Fruit fly (Drosophila melanogaster) whole organism, wandering third instar larva: ENCODE results near the gene sty.

Experiments used
- Abd-B ChIP-seq: fragments of >200 bp; optimal IDR thresholded peaks from 2 replicates; lab custom pipeline; 2017; ENCODE audit warnings: missing biosample characterization, missing genetic modification characterization
- CG32264 ChIP-seq: fragments of 200-800 bp; sonication (Bioruptor generic); optimal IDR thresholded peaks from 2 replicates; lab custom pipeline; 2016; ENCODE audit warnings: missing biosample characterization, missing genetic modification characterization
- CG9705 ChIP-seq: fragments of 200-800 bp; sonication (Bioruptor generic); optimal IDR thresholded peaks from 2 replicates; lab custom pipeline; 2018; ENCODE audit warnings: missing biosample characterization, mild to moderate bottlenecking, missing genetic modification characterization
- CrebA ChIP-seq: fragments of 200-800 bp; sonication (Bioruptor generic); optimal IDR thresholded peaks from 2 replicates; lab custom pipeline; 2016; ENCODE audit warnings: missing biosample characterization, mild to moderate bottlenecking, missing genetic modification characterization, borderline replicate concordance
- Dfd ChIP-seq: fragments of >200 bp; optimal IDR thresholded peaks from 2 replicates; lab custom pipeline; 2017; ENCODE audit warnings: missing biosample characterization, missing genetic modification characterization
- Dif ChIP-seq: fragments of 200-275, 200-300 bp; sonication (Bioruptor generic); optimal IDR thresholded peaks from 2 replicates; lab custom pipeline; 2018; ENCODE audit warnings: missing biosample characterization, missing genetic modification characterization; ENCODE audit not compliant: partially characterized antibody
- GATAd ChIP-seq: sonication (Bioruptor generic); optimal IDR thresholded peaks from 2 replicates; lab custom pipeline; 2016; ENCODE audit warnings: missing biosample characterization, missing genetic modification characterization
- HLH106 ChIP-seq: fragments of 200-800 bp; optimal IDR thresholded peaks from 3 replicates; lab custom pipeline; 2019; ENCODE audit warnings: missing biosample characterization, mild to moderate bottlenecking, missing genetic modification characterization, moderate library complexity
- Hnf4 ChIP-seq: fragments of 200-800 bp; sonication (Bioruptor generic); optimal IDR thresholded peaks from 2 replicates; lab custom pipeline; 2016; ENCODE audit warnings: missing biosample characterization, mild to moderate bottlenecking, missing genetic modification characterization
- Hr78 ChIP-seq: fragments of >200 bp; optimal IDR thresholded peaks from 2 replicates; lab custom pipeline; 2017; ENCODE audit warnings: missing biosample characterization, missing genetic modification characterization
- Hr83 ChIP-seq: fragments of 200-300 bp; sonication (Bioruptor generic); optimal IDR thresholded peaks from 2 replicates; lab custom pipeline; 2016; ENCODE audit warnings: missing biosample characterization, mild to moderate bottlenecking, missing genetic modification characterization, moderate library complexity; ENCODE audit not compliant: poor library complexity, severe bottlenecking
- Jra ChIP-seq: sonication (Bioruptor generic); optimal IDR thresholded peaks from 2 replicates; lab custom pipeline; 2016; ENCODE audit warnings: missing biosample characterization, missing genetic modification characterization
- Mio ChIP-seq: sonication (Bioruptor generic); optimal IDR thresholded peaks from 2 replicates; lab custom pipeline; 2016; ENCODE audit warnings: missing biosample characterization, missing genetic modification characterization
- Myc ChIP-seq: fragments of >200 bp; optimal IDR thresholded peaks from 2 replicates; lab custom pipeline; 2017
- N ChIP-seq: fragments of >200 bp; optimal IDR thresholded peaks from 2 replicates; lab custom pipeline; 2018; ENCODE audit warnings: missing biosample characterization, missing external identifiers, missing genetic modification characterization
- OdsH ChIP-seq: fragments of 200-800 bp; sonication (Bioruptor generic); optimal IDR thresholded peaks from 2 replicates; lab custom pipeline; 2016; ENCODE audit warnings: missing biosample characterization, mild to moderate bottlenecking, missing genetic modification characterization
- Rel ChIP-seq, 2 experiments: fragments of 200-800 bp; sonication (Bioruptor generic) in 1 of 2; optimal IDR thresholded peaks; 2 replicates in 1 of 2; 3 replicates in 1 of 2; lab custom pipeline; 2016 to 2019; ENCODE audit warnings: mild to moderate bottlenecking in 2 of 2, missing biosample characterization in 2 of 2, missing genetic modification characterization in 2 of 2, moderate library complexity in 1 of 2
- Sp1 ChIP-seq: fragments of 200-800 bp; sonication (Bioruptor generic); optimal IDR thresholded peaks from 3 replicates; lab custom pipeline; 2019; ENCODE audit warnings: missing biosample characterization, mild to moderate bottlenecking, missing genetic modification characterization, moderate library complexity
- Vsx2 ChIP-seq: fragments of 200-300, 225-300 bp; sonication (Bioruptor generic); optimal IDR thresholded peaks from 2 replicates; lab custom pipeline; 2018; ENCODE audit warnings: missing biosample characterization, missing genetic modification characterization; ENCODE audit not compliant: partially characterized antibody
- br ChIP-seq: fragments of 200-800 bp; sonication (Bioruptor generic); optimal IDR thresholded peaks from 2 replicates; lab custom pipeline; 2016; ENCODE audit warnings: missing biosample characterization, missing genetic modification characterization
- brk ChIP-seq: fragments of 200-800 bp; sonication (Bioruptor generic); optimal IDR thresholded peaks from 2 replicates; lab custom pipeline; 2016; ENCODE audit warnings: missing biosample characterization, mild to moderate bottlenecking, missing genetic modification characterization
- dl ChIP-seq, 2 experiments: fragments of 175-275, 200-275 bp in 1 of 2; fragments of 200-275 bp in 1 of 2; sonication (Bioruptor generic); optimal IDR thresholded peaks; lab custom pipeline; 2018; ENCODE audit warnings: mild to moderate bottlenecking in 2 of 2, missing biosample characterization in 2 of 2, missing genetic modification characterization in 2 of 2, moderate library complexity in 2 of 2; ENCODE audit not compliant: partially characterized antibody in 2 of 2, insufficient read depth in 1 of 2
- dmrt93B ChIP-seq: fragments of 200-800 bp; sonication (Bioruptor generic); optimal IDR thresholded peaks from 2 replicates; lab custom pipeline; 2018; ENCODE audit warnings: missing biosample characterization, mild to moderate bottlenecking, missing genetic modification characterization
- dsf ChIP-seq: sonication (Bioruptor generic); optimal IDR thresholded peaks from 2 replicates; lab custom pipeline; 2016; ENCODE audit warnings: missing biosample characterization, missing genetic modification characterization, borderline replicate concordance
- ey ChIP-seq: fragments of 200-800 bp; sonication (Bioruptor generic); optimal IDR thresholded peaks from 2 replicates; lab custom pipeline; 2016; ENCODE audit warnings: missing biosample characterization, missing genetic modification characterization
- foxo ChIP-seq, 2 experiments: fragments of 200-800 bp; sonication (Bioruptor generic); optimal IDR thresholded peaks; 2 replicates in 1 of 2; 3 replicates in 1 of 2; lab custom pipeline; 2016 to 2017; ENCODE audit warnings: missing biosample characterization in 2 of 2, missing genetic modification characterization in 2 of 2
- fru ChIP-seq: fragments of 200-800 bp; sonication (Bioruptor generic); optimal IDR thresholded peaks from 3 replicates; lab custom pipeline; 2016; ENCODE audit warnings: missing biosample characterization, mild to moderate bottlenecking, missing genetic modification characterization
- h ChIP-seq: fragments of 200-800 bp; sonication (Bioruptor generic); optimal IDR thresholded peaks from 3 replicates; lab custom pipeline; 2016; ENCODE audit warnings: missing biosample characterization, mild to moderate bottlenecking, missing genetic modification characterization
- jim ChIP-seq: fragments of 175-275, 200-325 bp; sonication (Bioruptor generic); optimal IDR thresholded peaks from 2 replicates; lab custom pipeline; 2016; ENCODE audit warnings: missing biosample characterization, mild to moderate bottlenecking, missing genetic modification characterization
- lola ChIP-seq: fragments of >200 bp; optimal IDR thresholded peaks from 2 replicates; lab custom pipeline; 2017; ENCODE audit warnings: missing biosample characterization, missing genetic modification characterization
- pan ChIP-seq: fragments of >200 bp; optimal IDR thresholded peaks from 2 replicates; lab custom pipeline; 2017
- psq ChIP-seq: fragments of 200-800 bp; sonication (Bioruptor generic); optimal IDR thresholded peaks from 3 replicates; lab custom pipeline; 2017; ENCODE audit warnings: missing biosample characterization, mild to moderate bottlenecking, missing genetic modification characterization, moderate library complexity
- rgr ChIP-seq: fragments of 200-800 bp; sonication (Bioruptor generic); optimal IDR thresholded peaks from 3 replicates; lab custom pipeline; 2016; ENCODE audit warnings: missing biosample characterization, mild to moderate bottlenecking, missing genetic modification characterization
- sage ChIP-seq: fragments of 200-800 bp; sonication (Bioruptor generic); optimal IDR thresholded peaks from 2 replicates; lab custom pipeline; 2016; ENCODE audit warnings: missing biosample characterization, mild to moderate bottlenecking, missing genetic modification characterization
- sv ChIP-seq: fragments of 200-800 bp; sonication (Bioruptor generic); optimal IDR thresholded peaks from 3 replicates; lab custom pipeline; 2016; ENCODE audit warnings: missing biosample characterization, missing genetic modification characterization
- tai ChIP-seq: sonication (Bioruptor generic); optimal IDR thresholded peaks from 2 replicates; lab custom pipeline; 2016; ENCODE audit warnings: missing biosample characterization, missing genetic modification characterization
- usp ChIP-seq: fragments of >200 bp; optimal IDR thresholded peaks from 2 replicates; lab custom pipeline; 2017; ENCODE audit warnings: missing biosample characterization, missing genetic modification characterization
- woc ChIP-seq: sonication (Bioruptor generic); optimal IDR thresholded peaks from 2 replicates; lab custom pipeline; 2016; ENCODE audit warnings: missing biosample characterization, mild to moderate bottlenecking, missing genetic modification characterization

The sty gene

dm6 chr3L:3424846-3425245, at the start of gene sty:
sty (minus strand) TSS chr3L:3424935.
- TF ChIP-seq sv (GFP tag; lab: Kevin White, UChicago) (no peak), Myc (lab: Kevin White, UChicago) (no peak), CG32264 (GFP tag; lab: Kevin White, UChicago) (no peak), Rel (GFP tag; optimal IDR thresholded peaks at IDR 0.05; lab: Kevin White, UChicago) (no peak), Rel (tag; optimal IDR thresholded peaks at IDR 0.05; lab: Kevin White, UChicago) (no peak), Hr78 (GFP tag; lab: Kevin White, UChicago) (no peak), ey (GFP tag; lab: Kevin White, UChicago) (no peak), h (GFP tag; lab: Kevin White, UChicago) (no peak), Jra (no peak), brk (no peak), foxo (GFP tag; optimal IDR thresholded peaks at IDR 0.05; lab: Kevin White, UChicago) (no peak), N (no peak), Dfd (no peak)

- TF ChIP-seq OdsH (peak; percentile 63), tai (no peak), N (no peak), Vsx2 (GFP tag; lab: Kevin White, UChicago) (no peak), sage (GFP tag; lab: Kevin White, UChicago) (no peak), jim (no peak), Hr78 (GFP tag; lab: Kevin White, UChicago) (no peak), foxo (GFP tag; optimal IDR thresholded peaks at IDR 0.05; lab: Kevin White, UChicago) (peak in 1 of 2 experiments; percentile 63), CG9705 (GFP tag; lab: Kevin White, UChicago) (no peak), lola (no peak), psq (GFP tag; lab: Kevin White, UChicago) (no peak), usp (no peak), br (GFP tag; lab: Kevin White, UChicago) (peak; percentile 21), Hr83 (GFP tag; lab: Kevin White, UChicago) (no peak), Sp1 (GFP tag; lab: Kevin White, UChicago) (peak; percentile 53), woc (no peak), fru (peak; percentile 60), Jra (no peak), CrebA (no peak), Abd-B (GFP tag; lab: Kevin White, UChicago) (no peak), Dfd (no peak), Mio (GFP tag; lab: Kevin White, UChicago) (no peak), brk (no peak), dl (GFP tag; optimal IDR thresholded peaks at IDR 0.05; lab: Kevin White, UChicago; ENCODE audit: insufficient read depth in 1 of 2, partially characterized antibody in 2 of 2) (no peak), Hnf4 (peak; percentile 45), sv (GFP tag; lab: Kevin White, UChicago) (peak; percentile 48), dmrt93B (GFP tag; lab: Kevin White, UChicago) (no peak), HLH106 (peak; percentile 47), rgr (GFP tag; lab: Kevin White, UChicago) (peak; percentile 57), Dif (GFP tag; lab: Kevin White, UChicago) (no peak), ey (GFP tag; lab: Kevin White, UChicago) (peak; percentile 37), pan (lab: Kevin White, UChicago) (no peak), CG32264 (GFP tag; lab: Kevin White, UChicago) (no peak), dsf (no peak), h (GFP tag; lab: Kevin White, UChicago) (peak; percentile 56), Myc (lab: Kevin White, UChicago) (no peak), GATAd (GFP tag; lab: Kevin White, UChicago) (no peak), Rel (GFP tag; optimal IDR thresholded peaks at IDR 0.05; lab: Kevin White, UChicago) (no peak), Rel (tag; optimal IDR thresholded peaks at IDR 0.05; lab: Kevin White, UChicago) (no peak)
Measured at dm6 chr3L:3472786-3473185, 48.1 kb upstream of the sty start.

- TF ChIP-seq woc (no peak), sage (GFP tag; lab: Kevin White, UChicago) (peak; percentile 3)
- TF ChIP-seq, all 38 proteins: peak for 1
Measured at dm6 chr3L:3472063-3472528, 47.4 kb upstream of the sty start, which contains the start of the genes CG32267 and CG42324. CG32267 (minus strand) TSS chr3L:3472113. CG42324 (plus strand) TSS chr3L:3472447.
